Fruit fly (Drosophila melanogaster) whole organism, adult: Measurements from ENCODE around the gene CG2004.

Source experiments
- CG11617 ChIP-seq: fragments of 200-800 bp; sonication (Bioruptor generic); optimal IDR thresholded peaks from 2 replicates; lab custom pipeline; 2017; ENCODE audit warnings: mild to moderate bottlenecking, missing biosample characterization, missing genetic modification reagents, missing genetic modification characterization
- CG12768 ChIP-seq: fragments of 200-800 bp; sonication (Bioruptor generic); optimal IDR thresholded peaks from 2 replicates; lab custom pipeline; 2017; ENCODE audit warnings: missing biosample characterization, missing genetic modification characterization, mild to moderate bottlenecking, moderate library complexity, missing genetic modification reagents
- CG14711 ChIP-seq: fragments of 200-800 bp; sonication (Bioruptor generic); optimal IDR thresholded peaks from 2 replicates; lab custom pipeline; 2018; ENCODE audit warnings: missing biosample characterization, mild to moderate bottlenecking, missing genetic modification characterization, moderate library complexity
- CG1620 ChIP-seq: fragments of 200-800 bp; sonication (Bioruptor generic); optimal IDR thresholded peaks from 2 replicates; lab custom pipeline; 2016; ENCODE audit warnings: missing biosample characterization, missing genetic modification characterization
- CG33017 ChIP-seq: fragments of 200-800 bp; sonication (Bioruptor generic); optimal IDR thresholded peaks from 2 replicates; lab custom pipeline; 2018; ENCODE audit warnings: missing biosample characterization, mild to moderate bottlenecking, missing genetic modification characterization, moderate library complexity
- CG5204 ChIP-seq: fragments of 200-800 bp; sonication (Bioruptor generic); optimal IDR thresholded peaks from 2 replicates; lab custom pipeline; 2016; ENCODE audit warnings: missing biosample characterization, missing genetic modification characterization
- CG7045 ChIP-seq: fragments of 200-800 bp; sonication (Bioruptor generic); optimal IDR thresholded peaks from 2 replicates; lab custom pipeline; 2017; ENCODE audit warnings: missing biosample characterization, mild to moderate bottlenecking, missing genetic modification characterization
- CG7101 ChIP-seq: fragments of 200-800 bp; sonication (Bioruptor generic); optimal IDR thresholded peaks from 2 replicates; lab custom pipeline; 2018; ENCODE audit warnings: missing biosample characterization, mild to moderate bottlenecking, missing genetic modification characterization, moderate library complexity
- Clk ChIP-seq: fragments of 200-800 bp; sonication (Bioruptor generic); optimal IDR thresholded peaks from 2 replicates; lab custom pipeline; 2017; ENCODE audit warnings: missing biosample characterization, missing genetic modification characterization
- Crg-1 ChIP-seq: fragments of 200-800 bp; sonication (Bioruptor generic); optimal IDR thresholded peaks from 2 replicates; lab custom pipeline; 2016; ENCODE audit warnings: missing biosample characterization, missing genetic modification characterization
- Hr96 ChIP-seq: fragments of 200-800 bp; sonication (Bioruptor generic); optimal IDR thresholded peaks from 2 replicates; lab custom pipeline; 2016; ENCODE audit warnings: missing biosample characterization, missing genetic modification characterization
- Mnt ChIP-seq: fragments of 200-800 bp; sonication (Bioruptor generic); optimal IDR thresholded peaks from 2 replicates; lab custom pipeline; 2016; ENCODE audit warnings: missing biosample characterization, mild to moderate bottlenecking, missing genetic modification characterization
- bab1 ChIP-seq: fragments of 200-800 bp; sonication (Bioruptor generic); optimal IDR thresholded peaks from 3 replicates; lab custom pipeline; 2019; ENCODE audit warnings: missing biosample characterization, mild to moderate bottlenecking, missing genetic modification characterization, moderate library complexity
- cic ChIP-seq: fragments of 200-800 bp; sonication (Bioruptor generic); optimal IDR thresholded peaks from 2 replicates; lab custom pipeline; 2017; ENCODE audit warnings: missing biosample characterization, mild to moderate bottlenecking, missing genetic modification characterization, moderate library complexity
- cnc ChIP-seq, 2 experiments: fragments of >200 bp; optimal IDR thresholded peaks; 2 replicates each; lab custom pipeline; 2017
- kay ChIP-seq: fragments of 200-800 bp; sonication (Bioruptor generic); peaks from one replicate; lab custom pipeline; 2016; ENCODE audit warnings: missing biosample characterization, missing genetic modification characterization, borderline replicate concordance
- ovo ChIP-seq: fragments of 200-800 bp; sonication (Bioruptor generic); optimal IDR thresholded peaks from 2 replicates; lab custom pipeline; 2016; ENCODE audit warnings: missing biosample characterization, missing genetic modification characterization
- pad ChIP-seq: fragments of 200-800 bp; sonication (Bioruptor generic); optimal IDR thresholded peaks from 3 replicates; lab custom pipeline; 2017; ENCODE audit warnings: missing biosample characterization, missing genetic modification characterization, mild to moderate bottlenecking, moderate library complexity, missing genetic modification reagents
- tj ChIP-seq: fragments of 200-800 bp; sonication (Bioruptor generic); optimal IDR thresholded peaks from 3 replicates; lab custom pipeline; 2017; ENCODE audit warnings: missing biosample characterization, mild to moderate bottlenecking, missing genetic modification characterization, moderate library complexity
- toe ChIP-seq: fragments of 200-800 bp; sonication (Bioruptor generic); optimal IDR thresholded peaks from 2 replicates; lab custom pipeline; 2016; ENCODE audit warnings: missing biosample characterization, missing genetic modification characterization

CG2004 gene

DNA sequence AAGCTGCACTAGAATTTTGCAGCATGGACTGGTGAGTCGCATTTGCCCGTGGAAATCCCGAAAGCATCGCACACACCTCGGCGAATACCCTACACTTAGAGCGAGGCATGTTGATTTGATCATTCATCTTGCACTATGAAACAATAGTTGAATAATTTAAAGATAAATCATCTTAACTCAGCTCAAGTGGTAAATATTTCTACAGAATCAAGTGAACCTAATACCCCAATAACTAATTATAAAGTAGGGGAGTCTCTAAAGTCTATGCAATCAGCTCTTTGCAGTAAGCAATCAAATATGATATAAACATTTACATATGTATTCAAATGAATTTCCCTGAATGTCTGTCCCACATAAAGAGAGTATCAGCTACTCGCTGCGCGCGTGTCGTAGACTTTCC lies 37.3 kb downstream of the CG2004 start:
- TF ChIP-seq CG7045 (GFP tag; lab: Kevin White, UChicago) (peak; percentile 12), CG11617 (GFP tag; lab: Kevin White, UChicago) (no peak), cic (GFP tag; lab: Kevin White, UChicago) (no peak), CG7101 (tag; lab: Kevin White, UChicago) (no peak), toe (no peak), bab1 (GFP tag; lab: Kevin White, UChicago) (peak; percentile 89), ovo (GFP tag; lab: Kevin White, UChicago) (no peak), cnc (optimal IDR thresholded peaks at IDR 0.05; lab: Kevin White, UChicago) (no peak), kay (GFP tag; lab: Kevin White, UChicago) (no peak), tj (no peak), Mnt (GFP tag; lab: Kevin White, UChicago) (no peak), pad (GFP tag; lab: Kevin White, UChicago) (no peak), CG33017 (tag; lab: Kevin White, UChicago) (no peak), CG12768 (GFP tag; lab: Kevin White, UChicago) (no peak), Crg-1 (GFP tag; lab: Kevin White, UChicago) (no peak), CG5204 (GFP tag; lab: Kevin White, UChicago) (no peak), Clk (GFP tag; lab: Kevin White, UChicago) (no peak), CG14711 (peak; percentile 29), Hr96 (GFP tag; lab: Kevin White, UChicago) (peak; percentile 64), CG1620 (GFP tag; lab: Kevin White, UChicago) (no peak)

DNA sequence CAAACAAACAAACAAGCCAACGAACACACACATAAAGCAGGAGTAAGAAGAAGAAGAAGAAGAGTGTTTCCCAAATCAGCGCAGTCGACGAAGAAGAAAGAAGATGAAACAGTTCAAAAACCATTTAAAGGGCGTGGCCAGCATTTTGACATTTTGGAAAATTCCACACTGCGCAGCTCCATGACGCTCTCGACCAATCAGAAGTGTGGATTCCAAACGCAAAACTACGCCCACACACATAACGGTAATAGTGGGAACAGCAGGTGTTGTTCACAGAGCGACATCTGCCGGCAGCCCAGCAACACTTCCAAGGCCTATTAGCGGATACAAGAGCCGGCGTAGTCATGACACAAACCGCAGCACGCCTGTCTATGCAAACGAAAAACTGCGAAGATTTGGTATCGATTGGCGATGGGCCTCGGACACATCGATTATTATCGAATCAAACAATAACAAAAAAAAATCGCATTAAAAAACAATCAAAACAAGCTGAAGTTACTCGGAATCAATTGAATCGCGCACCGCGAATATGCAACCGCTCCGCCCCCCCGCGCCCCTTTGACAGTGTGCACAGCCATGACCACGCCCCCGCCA lies 38.0 kb downstream of the CG2004 start, which contains the start of gene Rubicon:
Rubicon (plus strand) TSS at position 433 of the 594 bp plus-strand sequence.
- no peak for TF ChIP-seq Clk (GFP tag; lab: Kevin White, UChicago)
- peak; percentile 36 for TF ChIP-seq Hr96 (GFP tag; lab: Kevin White, UChicago)
- no peak for TF ChIP-seq CG12768 (GFP tag; lab: Kevin White, UChicago)
- TF ChIP-seq pad (GFP tag; lab: Kevin White, UChicago), result peak; percentile 70
- TF ChIP-seq CG5204 (GFP tag; lab: Kevin White, UChicago), result no peak
- TF ChIP-seq CG7045 (GFP tag; lab: Kevin White, UChicago), result no peak
- TF ChIP-seq kay (GFP tag; lab: Kevin White, UChicago), result no peak
- peak; percentile 40 for TF ChIP-seq CG7101 (tag; lab: Kevin White, UChicago)
- peak; percentile 60 for TF ChIP-seq tj
- TF ChIP-seq CG33017 (tag; lab: Kevin White, UChicago), result no peak
- peak; percentile 79 for TF ChIP-seq bab1 (GFP tag; lab: Kevin White, UChicago)
- no peak for TF ChIP-seq cnc (optimal IDR thresholded peaks at IDR 0.05; lab: Kevin White, UChicago)
- TF ChIP-seq CG14711, result no peak
- peak; percentile 98 for TF ChIP-seq ovo (GFP tag; lab: Kevin White, UChicago)
- peak; percentile 23 for TF ChIP-seq cic (GFP tag; lab: Kevin White, UChicago)
- no peak for TF ChIP-seq toe
- no peak for TF ChIP-seq CG11617 (GFP tag; lab: Kevin White, UChicago)
- TF ChIP-seq Crg-1 (GFP tag; lab: Kevin White, UChicago), result peak; percentile 31
- peak; percentile 66 for TF ChIP-seq CG1620 (GFP tag; lab: Kevin White, UChicago)
- TF ChIP-seq Mnt (GFP tag; lab: Kevin White, UChicago), result peak; percentile 68

DNA sequence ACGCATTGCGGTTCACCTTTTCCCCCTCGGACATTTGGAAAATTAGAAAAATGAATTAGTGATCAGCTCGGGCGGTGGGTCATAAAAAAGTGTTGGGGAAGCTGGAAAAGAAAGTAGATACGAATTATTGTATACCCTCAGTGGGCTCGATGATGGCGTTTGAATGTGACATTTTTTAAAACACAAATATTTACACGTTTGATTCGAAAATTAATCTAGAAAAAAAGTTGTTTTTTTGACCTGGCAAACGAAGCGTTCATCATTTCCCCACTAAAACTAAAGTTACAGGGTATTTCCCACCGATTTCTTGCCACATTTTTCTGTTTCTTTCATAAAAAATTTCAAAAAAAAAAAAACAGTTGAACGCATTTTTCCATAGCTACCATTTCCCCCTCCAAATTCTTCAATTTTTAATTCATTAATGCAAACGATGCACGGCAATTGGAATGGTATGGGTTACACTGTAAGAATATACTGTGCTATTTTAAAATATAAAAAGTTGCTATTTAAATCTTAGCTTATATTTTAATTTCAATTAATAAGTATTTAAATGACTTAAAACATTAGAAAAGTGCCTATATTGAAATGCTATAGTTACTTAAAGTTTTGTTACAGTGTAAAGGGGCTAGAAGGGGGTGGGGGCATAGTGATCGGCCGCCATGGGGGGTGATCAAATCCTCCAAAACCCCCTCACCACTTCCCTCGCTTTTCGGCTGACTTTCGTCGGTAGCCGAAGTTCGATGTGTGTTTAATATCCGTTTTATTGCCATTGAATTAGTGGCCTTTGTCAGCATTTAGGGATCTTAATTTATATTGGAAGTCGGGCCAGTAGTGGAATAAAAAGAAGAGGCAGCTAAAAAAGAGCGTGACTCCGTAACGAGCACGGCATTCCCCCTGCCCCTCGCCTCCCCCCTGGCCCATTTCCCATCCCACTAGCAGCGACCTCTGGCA lies 43.1 kb downstream of the CG2004 start:
- TF ChIP-seq CG12768 (GFP tag; lab: Kevin White, UChicago), result no peak
- TF ChIP-seq pad (GFP tag; lab: Kevin White, UChicago), result no peak
- no peak for TF ChIP-seq CG33017 (tag; lab: Kevin White, UChicago)
- no peak for TF ChIP-seq cnc (optimal IDR thresholded peaks at IDR 0.05; lab: Kevin White, UChicago)
- TF ChIP-seq CG5204 (GFP tag; lab: Kevin White, UChicago), result no peak
- no peak for TF ChIP-seq CG7045 (GFP tag; lab: Kevin White, UChicago)
- no peak for TF ChIP-seq cic (GFP tag; lab: Kevin White, UChicago)
- TF ChIP-seq Mnt (GFP tag; lab: Kevin White, UChicago), result no peak
- TF ChIP-seq kay (GFP tag; lab: Kevin White, UChicago), result no peak
- no peak for TF ChIP-seq Hr96 (GFP tag; lab: Kevin White, UChicago)

DNA sequence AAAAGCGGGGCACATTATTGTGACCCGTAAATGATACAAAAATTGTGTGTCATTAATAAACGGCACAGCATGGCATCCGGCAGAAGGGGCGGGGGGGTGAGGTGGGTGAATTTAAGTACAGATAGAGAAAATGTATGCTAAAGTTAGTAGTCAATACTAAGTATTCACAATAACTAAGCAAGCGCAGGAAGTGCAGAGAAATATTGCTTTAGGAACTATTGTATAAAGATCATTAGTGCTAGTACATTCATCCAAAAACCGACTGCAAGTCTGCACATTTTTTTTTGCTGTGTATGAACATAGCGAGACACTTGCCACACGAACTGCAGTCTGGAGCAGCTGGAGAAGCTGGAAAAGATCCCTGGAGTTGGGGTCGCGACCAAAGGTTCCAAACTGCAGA lies 45.3 kb downstream of the CG2004 start:
- TF ChIP-seq Clk (GFP tag; lab: Kevin White, UChicago) (no peak), cnc (optimal IDR thresholded peaks at IDR 0.05; lab: Kevin White, UChicago) (no peak), CG5204 (GFP tag; lab: Kevin White, UChicago) (no peak), CG7101 (tag; lab: Kevin White, UChicago) (no peak)

DNA sequence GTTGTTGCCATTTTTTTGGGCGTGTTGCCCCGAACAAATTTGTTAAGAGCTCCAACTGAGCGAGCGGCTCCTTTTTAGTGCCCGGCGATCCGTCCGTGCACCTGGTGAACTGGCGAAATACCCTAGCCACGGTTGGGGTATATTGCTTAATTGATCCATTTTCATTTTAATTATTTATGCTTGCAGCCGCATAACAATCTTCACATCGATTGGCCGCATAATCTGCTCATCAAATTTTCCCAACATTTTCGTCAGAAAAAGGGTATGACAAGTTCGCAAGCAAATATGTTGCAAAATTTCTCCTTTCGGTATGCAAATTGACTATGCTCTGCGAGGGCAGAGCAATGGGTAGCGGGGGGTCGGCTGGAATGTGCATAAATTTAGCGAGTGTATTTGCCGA lies 47.0 kb downstream of the CG2004 start:
- no peak for TF ChIP-seq Crg-1 (GFP tag; lab: Kevin White, UChicago)
